Worm (Caenorhabditis elegans) whole organism, L3 larva: ENCODE measurements around the gene cpar-1.

ENCODE experiments used
- ama-1 ChIP-seq: fragments of 150-350 bp; optimal IDR thresholded peaks from 2 replicates; lab custom pipeline; 2018
- daf-12 ChIP-seq: fragments of 150-350 bp; optimal IDR thresholded peaks from 2 replicates; lab custom pipeline; 2014; ENCODE audit warnings: missing biosample characterization, missing genetic modification reagents, missing genetic modification characterization
- elt-1 ChIP-seq: fragments of 150-350 bp; optimal IDR thresholded peaks from 2 replicates; lab custom pipeline; 2014; ENCODE audit warnings: missing biosample characterization, missing genetic modification characterization
- elt-2 ChIP-seq: sonication (generic microtip); optimal IDR thresholded peaks from 2 replicates; lab custom pipeline; 2016; ENCODE audit warnings: missing genetic modification reagents, mild to moderate bottlenecking, missing genetic modification characterization, missing compliant biosample characterization
- elt-3 ChIP-seq, 3 experiments: fragments of 150-350 bp in 1 of 3; sonication (generic microtip) in 2 of 3; optimal IDR thresholded peaks; 2 replicates in 2 of 3; 4 replicates in 1 of 3; lab custom pipeline; 2014 to 2017; ENCODE audit warnings: missing biosample characterization in 3 of 3, missing genetic modification characterization in 3 of 3
- eor-1 ChIP-seq, 2 experiments: fragments of 150-350 bp; optimal IDR thresholded peaks; 2 replicates each; lab custom pipeline; 2014 to 2018; ENCODE audit warnings: missing biosample characterization in 2 of 2, missing genetic modification characterization in 2 of 2
- fkh-10 ChIP-seq: sonication (generic microtip); optimal IDR thresholded peaks from 2 replicates; lab custom pipeline; 2017; ENCODE audit warnings: missing biosample characterization, missing genetic modification reagents, missing genetic modification characterization
- jun-1 ChIP-seq: fragments of 150-350 bp; optimal IDR thresholded peaks from 2 replicates; lab custom pipeline; 2014; ENCODE audit warnings: missing biosample characterization, missing genetic modification reagents, missing genetic modification characterization
- lin-15B ChIP-seq: fragments of 150-350 bp; optimal IDR thresholded peaks from 2 replicates; lab custom pipeline; 2014; ENCODE audit warnings: missing biosample characterization, missing genetic modification characterization
- lin-39 ChIP-seq: fragments of 150-350 bp; optimal IDR thresholded peaks from 2 replicates; lab custom pipeline; 2018; ENCODE audit warnings: missing biosample characterization, missing genetic modification reagents, missing genetic modification characterization
- lsy-12 ChIP-seq: sonication (generic microtip); optimal IDR thresholded peaks from 2 replicates; lab custom pipeline; 2016; ENCODE audit warnings: mild to moderate bottlenecking, missing genetic modification characterization, missing compliant biosample characterization
- nfya-1 ChIP-seq: sonication (generic microtip); optimal IDR thresholded peaks from 2 replicates; lab custom pipeline; 2017; ENCODE audit warnings: missing genetic modification characterization, mild to moderate bottlenecking, missing compliant biosample characterization, antibody characterized with exemption, moderate library complexity; ENCODE audit not compliant: insufficient read depth
- nhr-11 ChIP-seq: fragments of 150-350 bp; optimal IDR thresholded peaks from 2 replicates; lab custom pipeline; 2014; ENCODE audit warnings: missing biosample characterization, missing genetic modification characterization
- nhr-12 ChIP-seq: fragments of 150-350 bp; optimal IDR thresholded peaks from 2 replicates; lab custom pipeline; 2014; ENCODE audit warnings: missing biosample characterization, missing genetic modification characterization
- nhr-25 ChIP-seq: sonication (generic microtip); optimal IDR thresholded peaks from 2 replicates; lab custom pipeline; 2017; ENCODE audit warnings: missing biosample characterization, missing genetic modification characterization
- nhr-76 ChIP-seq: fragments of 150-350 bp; sonication (generic microtip); optimal IDR thresholded peaks from 5 replicates; lab custom pipeline; 2014; ENCODE audit warnings: missing biosample characterization, missing genetic modification characterization
- nhr-77 ChIP-seq: fragments of 150-350 bp; optimal IDR thresholded peaks from 2 replicates; lab custom pipeline; 2014; ENCODE audit warnings: missing biosample characterization, missing genetic modification characterization
- pha-4 ChIP-seq: fragments of 150-350 bp; optimal IDR thresholded peaks from 2 replicates; lab custom pipeline; 2014; ENCODE audit warnings: missing biosample characterization, missing genetic modification reagents, missing genetic modification characterization
- pqm-1 ChIP-seq: fragments of 150-350 bp; optimal IDR thresholded peaks from 2 replicates; lab custom pipeline; 2017; ENCODE audit warnings: missing biosample characterization, missing genetic modification characterization, inconsistent platforms
- skn-1 ChIP-seq: fragments of 150-350 bp; optimal IDR thresholded peaks from 2 replicates; lab custom pipeline; 2014; ENCODE audit warnings: missing biosample characterization, missing genetic modification characterization
- snpc-4 ChIP-seq: fragments of 150-350 bp; optimal IDR thresholded peaks from 2 replicates; lab custom pipeline; 2014; ENCODE audit warnings: missing biosample characterization, missing genetic modification characterization
- unc-62 ChIP-seq: fragments of 150-350 bp; sonication (generic microtip); optimal IDR thresholded peaks from 4 replicates; lab custom pipeline; 2014; ENCODE audit warnings: missing biosample characterization, missing genetic modification reagents, missing genetic modification characterization
- zag-1 ChIP-seq: fragments of 150-350 bp; optimal IDR thresholded peaks from 2 replicates; lab custom pipeline; 2014; ENCODE audit warnings: missing biosample characterization, missing genetic modification characterization
- ztf-4 ChIP-seq: fragments of 150-350 bp; optimal IDR thresholded peaks from 2 replicates; lab custom pipeline; 2014; ENCODE audit warnings: missing biosample characterization, missing genetic modification characterization

The cpar-1 gene

DNA sequence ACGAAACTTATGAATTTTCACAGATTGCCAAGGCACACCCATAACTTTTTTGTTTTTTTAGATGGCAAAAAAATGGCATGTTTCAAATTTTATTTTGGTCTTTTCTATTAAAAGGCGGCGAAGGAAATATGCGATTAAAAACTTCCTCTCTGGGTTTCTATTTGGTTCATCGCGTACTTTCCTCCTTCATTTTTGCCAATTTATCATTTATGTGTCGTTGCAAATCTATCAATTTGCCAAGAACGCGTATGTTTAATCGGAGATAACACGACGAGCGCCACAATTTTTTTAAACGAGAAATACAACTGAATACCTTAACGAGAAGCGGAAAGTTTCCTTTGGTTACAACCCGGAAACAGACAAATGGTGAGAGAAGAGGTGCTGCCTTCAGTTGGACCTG, 38.6 kb downstream of the cpar-1 start:
- TF ChIP-seq eor-1 (tag; optimal IDR thresholded peaks at IDR 0.05; lab: Kevin White, UChicago) (no peak), fkh-10 (GFP tag; lab: Kevin White, UChicago) (no peak), pha-4 (tag; lab: Kevin White, UChicago) (no peak), unc-62 (no peak), elt-2 (tag; lab: Kevin White, UChicago) (peak; percentile 44), skn-1 (tag; lab: Kevin White, UChicago) (no peak)

DNA sequence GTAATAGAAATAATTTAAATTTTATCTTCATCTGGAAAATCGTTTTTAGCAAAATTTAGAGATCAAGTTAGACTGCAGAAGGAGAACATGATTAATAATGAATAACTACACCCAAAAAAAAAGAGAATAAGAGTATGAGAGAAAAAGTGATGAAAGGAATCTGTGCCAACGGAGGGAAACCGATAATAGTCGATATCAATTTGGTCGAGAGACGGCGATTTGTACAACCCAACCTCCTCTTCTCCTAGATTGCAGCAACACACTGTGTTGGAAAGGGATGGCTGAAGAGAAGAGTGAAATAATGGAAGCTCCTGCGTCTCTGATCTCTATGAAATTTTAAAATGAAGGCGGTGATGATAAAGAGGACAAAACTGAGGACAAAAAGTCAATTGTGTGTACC, 40.6 kb downstream of the cpar-1 start:
- TF ChIP-seq pqm-1 (tag; lab: Kevin White, UChicago) (peak; percentile 20), elt-2 (tag; lab: Kevin White, UChicago) (peak; percentile 77), elt-3 (tag; optimal IDR thresholded peaks at IDR 0.05; lab: Kevin White, UChicago) (no peak), jun-1 (tag; lab: Kevin White, UChicago) (peak; percentile 85), ama-1 (lab: Kevin White, UChicago) (no peak)
- TF ChIP-seq, all 47 proteins: peak for 3

DNA sequence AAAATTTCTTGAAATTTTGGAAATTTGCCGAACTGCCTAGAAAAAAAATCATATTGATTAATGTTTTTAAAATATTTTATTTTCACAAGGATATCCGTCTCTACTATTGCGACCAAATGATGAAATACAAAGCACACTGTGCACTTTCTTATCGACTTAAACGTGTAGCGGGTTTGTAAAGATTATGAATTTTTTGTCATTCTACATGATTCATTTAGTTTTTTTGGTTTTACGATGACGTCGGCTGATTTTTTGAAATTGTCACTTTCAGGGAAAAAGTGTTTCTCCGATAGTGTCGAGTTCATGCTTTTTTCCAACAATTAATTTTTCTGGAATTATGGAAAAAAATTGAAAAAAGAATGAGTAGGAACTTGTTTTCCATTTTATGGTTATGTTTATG, 42.7 kb downstream of the cpar-1 start:
- TF ChIP-seq nhr-76 (tag; lab: Kevin White, UChicago) (no peak), pqm-1 (tag; lab: Kevin White, UChicago) (peak; percentile 17), snpc-4 (tag; lab: Kevin White, UChicago) (no peak), daf-12 (tag; lab: Kevin White, UChicago) (no peak), nhr-77 (tag; lab: Kevin White, UChicago) (no peak), ztf-4 (tag; lab: Kevin White, UChicago) (no peak), elt-2 (tag; lab: Kevin White, UChicago) (peak; percentile 18)

DNA sequence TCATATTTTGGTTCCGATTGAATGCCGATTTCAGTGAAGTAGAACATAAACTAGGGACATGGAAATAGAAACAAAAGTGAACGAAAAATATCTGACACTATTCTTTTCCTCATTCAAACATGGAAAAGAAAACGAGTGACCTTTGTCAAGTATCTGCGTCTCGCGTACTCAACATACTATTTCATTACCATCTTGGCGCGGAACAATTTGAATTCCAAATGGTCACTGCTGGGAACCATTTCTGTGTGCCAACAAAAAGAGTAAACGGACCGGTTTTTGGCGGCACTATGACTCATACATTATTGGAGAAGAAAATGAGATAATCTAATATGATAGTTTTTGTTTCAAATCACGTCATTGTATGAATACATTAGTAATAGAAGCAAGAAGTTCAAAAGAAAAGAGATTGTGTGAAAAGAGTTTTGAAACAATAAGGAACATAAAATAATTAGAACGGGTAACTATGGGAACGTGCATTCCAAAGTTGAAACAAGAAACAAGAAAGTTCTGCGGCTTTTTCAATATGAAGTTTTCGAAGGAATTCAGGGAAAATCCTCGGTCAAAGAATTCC, 48.7 kb downstream of the cpar-1 start:
- TF ChIP-seq unc-62, result no peak
- TF ChIP-seq lsy-12 (tag; lab: Kevin White, UChicago), result no peak
- TF ChIP-seq skn-1 (tag; lab: Kevin White, UChicago), result no peak
- no peak for TF ChIP-seq elt-1 (tag; lab: Kevin White, UChicago)
- no peak for TF ChIP-seq snpc-4 (tag; lab: Kevin White, UChicago)
- no peak for TF ChIP-seq nhr-11 (tag; lab: Kevin White, UChicago)
- no peak for TF ChIP-seq lin-15B (tag; lab: Kevin White, UChicago)
- TF ChIP-seq pha-4 (tag; lab: Kevin White, UChicago), result peak; percentile 18
- no peak for TF ChIP-seq nhr-12
- no peak for TF ChIP-seq zag-1
- TF ChIP-seq ztf-4 (tag; lab: Kevin White, UChicago), result no peak
- peak; percentile 53 for TF ChIP-seq nhr-25 (tag; lab: Kevin White, UChicago)
- no peak for TF ChIP-seq lin-39

DNA sequence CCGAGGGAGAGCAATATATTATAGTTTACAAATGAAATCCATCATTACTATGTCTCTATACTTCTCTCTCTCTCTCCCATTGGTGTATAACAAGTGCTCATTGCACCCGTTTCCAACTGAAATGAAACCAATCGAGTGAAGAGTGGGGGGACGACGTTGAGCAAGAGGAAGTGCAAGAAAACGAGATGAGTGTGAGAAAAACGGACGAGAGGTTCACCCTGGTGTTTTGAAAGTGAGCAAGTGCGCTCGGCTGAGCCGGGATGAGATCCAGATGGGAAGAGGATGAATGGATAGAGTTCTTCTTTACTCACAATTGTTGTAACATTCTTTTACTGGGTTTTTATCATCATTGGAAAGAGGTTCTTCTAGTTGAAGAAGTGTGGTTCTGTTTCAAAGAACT, 49.9 kb downstream of the cpar-1 start:
- peak; percentile 0 for TF ChIP-seq lin-39
- peak; percentile 65 for TF ChIP-seq nfya-1 (tag; lab: Kevin White, UChicago)
- TF ChIP-seq nhr-25 (tag; lab: Kevin White, UChicago), result no peak
- no peak for TF ChIP-seq nhr-76 (tag; lab: Kevin White, UChicago)
- peak; percentile 57 for TF ChIP-seq lin-15B (tag; lab: Kevin White, UChicago)
